Fruit fly (Drosophila melanogaster): Measurements from ENCODE around the gene CG11656.

CG11656 gene

dm6 chr3R:12980628-12981219 is 29.0 kb upstream of the CG11656 start, which contains the start of gene Paip2 (continued):
- TF ChIP-seq CG2875 (GFP tag; optimal IDR thresholded peaks at IDR 0.05) (no peak), CG18262 (tag; optimal IDR thresholded peaks at IDR 0.05) (peak; percentile 2), CG3838 (GFP tag; optimal IDR thresholded peaks at IDR 0.05) (peak; percentile 39), CG10431 (GFP tag; optimal IDR thresholded peaks at IDR 0.05) (no peak), CG7987 (GFP tag; optimal IDR thresholded peaks at IDR 0.05) (no peak), Hmx (GFP tag; optimal IDR thresholded peaks at IDR 0.05) (no peak), gsb-n (tag; optimal IDR thresholded peaks at IDR 0.05) (no peak), az2 (GFP tag; optimal IDR thresholded peaks at IDR 0.05) (no peak), CG8924 (tag; optimal IDR thresholded peaks at IDR 0.05) (peak; percentile 38), CG3407 (GFP tag; optimal IDR thresholded peaks at IDR 0.05) (no peak), CG9817 (tag; optimal IDR thresholded peaks at IDR 0.05) (no peak), gfzf (GFP tag; optimal IDR thresholded peaks at IDR 0.05) (peak; percentile 53), CG10147 (GFP tag; optimal IDR thresholded peaks at IDR 0.05) (peak; percentile 40), CG17568 (GFP tag; optimal IDR thresholded peaks at IDR 0.05) (no peak), fu2 (GFP tag; optimal IDR thresholded peaks at IDR 0.05) (no peak), CG3065 (GFP tag; optimal IDR thresholded peaks at IDR 0.05) (no peak), CG30431 (GFP tag; optimal IDR thresholded peaks at IDR 0.05) (no peak), CG6813 (GFP tag; optimal IDR thresholded peaks at IDR 0.05) (no peak), dmrt99B (tag; optimal IDR thresholded peaks at IDR 0.05) (no peak), dan (GFP tag; IDR thresholded peaks at IDR 0.05) (no peak), NC2α (GFP tag; optimal IDR thresholded peaks at IDR 0.05) (no peak), CG2678 (tag; optimal IDR thresholded peaks at IDR 0.05) (no peak), z (GFP tag; IDR thresholded peaks at IDR 0.05) (no peak), CG2712 (tag; optimal IDR thresholded peaks at IDR 0.05) (peak; percentile 60), CG4707 (GFP tag; optimal IDR thresholded peaks at IDR 0.05) (no peak), Optix (GFP tag; IDR thresholded peaks at IDR 0.05) (no peak), CG12744 (GFP tag; optimal IDR thresholded peaks at IDR 0.05) (no peak), sob (GFP tag; IDR thresholded peaks at IDR 0.05) (no peak), Rx (GFP tag; IDR thresholded peaks at IDR 0.05) (no peak), CG10565 (GFP tag; optimal IDR thresholded peaks at IDR 0.05) (no peak), Usf (GFP tag; optimal IDR thresholded peaks at IDR 0.05) (no peak), esg (GFP tag; conservative IDR thresholded peaks at IDR 0.05) (no peak), CG31441 (GFP tag; IDR thresholded peaks at IDR 0.05) (0 out of 2 replicates have a peak, but pooled peaks have one; percentile 19), Bdp1 (GFP tag; optimal IDR thresholded peaks at IDR 0.05) (no peak), CG9876 (GFP tag; optimal IDR thresholded peaks at IDR 0.05) (no peak), HmgD (GFP tag; optimal IDR thresholded peaks at IDR 0.05) (peak; percentile 65), ken (GFP tag; IDR thresholded peaks at IDR 0.05) (no peak), br (optimal IDR thresholded peaks at IDR 0.05) (no peak), CG9932 (GFP tag; IDR thresholded peaks at IDR 0.05) (peak; percentile 42; the same call in 1 of the 2 replicates), CG17385 (GFP tag; optimal IDR thresholded peaks at IDR 0.05) (no peak), CG17802 (tag; optimal IDR thresholded peaks at IDR 0.05) (no peak), sisA (GFP tag; IDR thresholded peaks at IDR 0.05) (no peak), CG6272 (GFP tag; IDR thresholded peaks at IDR 0.05) (peak; percentile 45; the same call in 1 of the 2 replicates), cato (GFP tag; optimal IDR thresholded peaks at IDR 0.05; ENCODE audit: borderline replicate concordance) (no peak), pita (GFP tag; optimal IDR thresholded peaks at IDR 0.05) (peak; percentile 89), CG6791 (GFP tag; IDR thresholded peaks at IDR 0.05; ENCODE audit: partially characterized antibody) (peak; percentile 97), Scr (GFP tag; IDR thresholded peaks at IDR 0.05; ENCODE audit: partially characterized antibody) (peak; percentile 99), tgo (GFP tag; IDR thresholded peaks at IDR 0.05) (no peak), Max (GFP tag; optimal IDR thresholded peaks at IDR 0.05) (no peak), CG14014 (GFP tag; IDR thresholded peaks at IDR 0.05) (no peak; the same call in 1 of the 2 replicates), CG4820 (GFP tag; optimal IDR thresholded peaks at IDR 0.05) (no peak)

Measured in whole organism, embryonic.